Worm (Caenorhabditis elegans): ENCODE measurements around the gene ocr-3.

ce11 chrX:15170958-15171357 lies 2.4 kb downstream of the ocr-3 start:
- TF ChIP-seq ama-1 (optimal IDR thresholded peaks at IDR 0.05), result no peak
- no peak for TF ChIP-seq scrt-1 (GFP tag; IDR thresholded peaks at IDR 0.05)
- TF ChIP-seq F13C5.2 (tag; optimal IDR thresholded peaks at IDR 0.05), result no peak
- TF ChIP-seq ets-7 (tag; optimal IDR thresholded peaks at IDR 0.05), result no peak
- TF ChIP-seq hmg-4 (GFP tag; optimal IDR thresholded peaks at IDR 0.05), result no peak
- TF ChIP-seq ceh-13 (GFP tag; optimal IDR thresholded peaks at IDR 0.05), result no peak

All from whole organism, early embryonic.